Fruit fly (Drosophila melanogaster): ENCODE data around the gene dmGlut.
A peak's percentile ranks its signal among the peaks of the same experiment; 100 is the strongest.

The dmGlut gene

dm6 chr2L:12003792-12004210, 23.4 kb upstream of the dmGlut start:
- TF ChIP-seq tj (GFP tag; optimal IDR thresholded peaks at IDR 0.05), result peak; percentile 16
- TF ChIP-seq pad (GFP tag; optimal IDR thresholded peaks at IDR 0.05), result peak; percentile 99
- TF ChIP-seq bab1 (GFP tag; optimal IDR thresholded peaks at IDR 0.05), result peak; percentile 23
- peak; percentile 17 for TF ChIP-seq Hr96 (GFP tag; optimal IDR thresholded peaks at IDR 0.05)
- TF ChIP-seq cnc (optimal IDR thresholded peaks at IDR 0.05), result no peak
- no peak for TF ChIP-seq CG11617 (GFP tag; optimal IDR thresholded peaks at IDR 0.05)

- TF ChIP-seq toe (GFP tag; optimal IDR thresholded peaks at IDR 0.05) (peak; percentile 37), CG5204 (GFP tag; optimal IDR thresholded peaks at IDR 0.05) (peak; percentile 48), Clk (GFP tag; optimal IDR thresholded peaks at IDR 0.05) (no peak), tj (GFP tag; optimal IDR thresholded peaks at IDR 0.05) (no peak), Hr96 (GFP tag; optimal IDR thresholded peaks at IDR 0.05) (no peak), CG14711 (tag; optimal IDR thresholded peaks at IDR 0.05) (peak; percentile 19), CG7045 (GFP tag; optimal IDR thresholded peaks at IDR 0.05) (no peak), ovo (GFP tag; optimal IDR thresholded peaks at IDR 0.05) (no peak), CG33017 (tag; optimal IDR thresholded peaks at IDR 0.05) (peak; percentile 58), cic (GFP tag; optimal IDR thresholded peaks at IDR 0.05) (no peak), pad (GFP tag; optimal IDR thresholded peaks at IDR 0.05) (no peak), bab1 (GFP tag; optimal IDR thresholded peaks at IDR 0.05) (no peak), kay (GFP tag; ENCODE audit: borderline replicate concordance) (peak; percentile 94), CG7101 (tag; optimal IDR thresholded peaks at IDR 0.05) (peak; percentile 15), Mnt (GFP tag; optimal IDR thresholded peaks at IDR 0.05) (no peak), CG11617 (GFP tag; optimal IDR thresholded peaks at IDR 0.05) (no peak), CG12768 (GFP tag; optimal IDR thresholded peaks at IDR 0.05) (no peak), CG1620 (GFP tag; optimal IDR thresholded peaks at IDR 0.05) (no peak), Crg-1 (GFP tag; optimal IDR thresholded peaks at IDR 0.05) (no peak), cnc (optimal IDR thresholded peaks at IDR 0.05) (peak in 1 of 2 experiments; percentile 15)
These were observed 22.8 kb upstream of the dmGlut start for dm6 chr2L:12004211-12004979.

dm6 chr2L:12005436-12006396, 21.5 kb upstream of the dmGlut start:
- TF ChIP-seq CG33017 (tag; optimal IDR thresholded peaks at IDR 0.05) (no peak), CG7101 (tag; optimal IDR thresholded peaks at IDR 0.05) (no peak), CG14711 (tag; optimal IDR thresholded peaks at IDR 0.05) (no peak), cic (GFP tag; optimal IDR thresholded peaks at IDR 0.05) (peak; percentile 6), Mnt (GFP tag; optimal IDR thresholded peaks at IDR 0.05) (no peak), Clk (GFP tag; optimal IDR thresholded peaks at IDR 0.05) (no peak), CG5204 (GFP tag; optimal IDR thresholded peaks at IDR 0.05) (no peak), pad (GFP tag; optimal IDR thresholded peaks at IDR 0.05) (peak; percentile 93), CG12768 (GFP tag; optimal IDR thresholded peaks at IDR 0.05) (peak; percentile 67), CG1620 (GFP tag; optimal IDR thresholded peaks at IDR 0.05) (no peak), toe (GFP tag; optimal IDR thresholded peaks at IDR 0.05) (no peak), CG11617 (GFP tag; optimal IDR thresholded peaks at IDR 0.05) (no peak), bab1 (GFP tag; optimal IDR thresholded peaks at IDR 0.05) (no peak), tj (GFP tag; optimal IDR thresholded peaks at IDR 0.05) (peak; percentile 11), Crg-1 (GFP tag; optimal IDR thresholded peaks at IDR 0.05) (peak; percentile 35), ovo (GFP tag; optimal IDR thresholded peaks at IDR 0.05) (peak; percentile 60), cnc (optimal IDR thresholded peaks at IDR 0.05) (no peak), Hr96 (GFP tag; optimal IDR thresholded peaks at IDR 0.05) (no peak), kay (GFP tag; ENCODE audit: borderline replicate concordance) (no peak), CG7045 (GFP tag; optimal IDR thresholded peaks at IDR 0.05) (no peak)

dm6 chr2L:12006397-12007330, 20.6 kb upstream of the dmGlut start:
- TF ChIP-seq Clk (GFP tag; optimal IDR thresholded peaks at IDR 0.05) (peak; percentile 41), Hr96 (GFP tag; optimal IDR thresholded peaks at IDR 0.05) (peak; percentile 62), toe (GFP tag; optimal IDR thresholded peaks at IDR 0.05) (peak; percentile 79), CG12768 (GFP tag; optimal IDR thresholded peaks at IDR 0.05) (peak; percentile 72), bab1 (GFP tag; optimal IDR thresholded peaks at IDR 0.05) (peak; percentile 80), CG11617 (GFP tag; optimal IDR thresholded peaks at IDR 0.05) (peak; percentile 90), cnc (optimal IDR thresholded peaks at IDR 0.05) (no peak), CG33017 (tag; optimal IDR thresholded peaks at IDR 0.05) (peak; percentile 94), CG1620 (GFP tag; optimal IDR thresholded peaks at IDR 0.05) (peak; percentile 53), CG7101 (tag; optimal IDR thresholded peaks at IDR 0.05) (peak; percentile 86), CG5204 (GFP tag; optimal IDR thresholded peaks at IDR 0.05) (peak; percentile 72), pad (GFP tag; optimal IDR thresholded peaks at IDR 0.05) (peak; percentile 98), kay (GFP tag; ENCODE audit: borderline replicate concordance) (peak; percentile 93), tj (GFP tag; optimal IDR thresholded peaks at IDR 0.05) (peak; percentile 63), ovo (GFP tag; optimal IDR thresholded peaks at IDR 0.05) (peak; percentile 68), CG14711 (tag; optimal IDR thresholded peaks at IDR 0.05) (peak; percentile 77), cic (GFP tag; optimal IDR thresholded peaks at IDR 0.05) (no peak), Crg-1 (GFP tag; optimal IDR thresholded peaks at IDR 0.05) (peak; percentile 69), CG7045 (GFP tag; optimal IDR thresholded peaks at IDR 0.05) (peak; percentile 87), Mnt (GFP tag; optimal IDR thresholded peaks at IDR 0.05) (no peak)
